3 fruit fly cellular contexts compared by ENCODE assay signal in the genomic region with DNA sequence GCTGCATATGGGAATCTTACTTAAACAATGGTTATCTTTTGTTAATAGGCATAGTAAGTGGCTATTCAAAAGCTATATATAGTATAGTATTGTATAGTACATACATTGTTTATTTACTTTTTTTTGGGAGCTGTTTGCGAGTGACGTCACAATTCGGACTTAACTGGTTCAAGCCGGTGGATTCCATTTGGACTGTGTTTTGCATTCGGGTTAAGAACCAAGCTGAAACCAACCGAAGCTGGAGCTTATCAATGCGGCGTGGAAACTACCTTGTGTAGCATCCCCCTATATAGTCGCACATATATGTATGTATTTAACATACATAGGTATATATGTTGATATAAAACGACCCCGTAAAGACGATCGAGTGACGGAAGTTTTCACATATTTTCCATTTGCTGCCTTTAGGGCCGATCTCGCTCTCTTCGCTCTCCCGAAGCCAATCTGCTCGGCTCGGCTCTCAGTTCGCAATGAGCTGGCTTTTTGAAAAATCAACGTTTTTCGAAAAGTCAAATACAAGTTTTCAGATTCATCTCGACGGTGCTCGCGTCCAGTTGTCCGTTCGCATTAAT.
TF ChIP-seq lines count a peak whose summit lies in the region.

No protein-coding gene starts in this region.

- TF ChIP-seq CTCF in whole organism, embryonic (GFP tag; optimal IDR thresholded peaks at IDR 0.05; lab: Kevin White, UChicago), result no peak

TF ChIP-seq in whole organism, adult, 20 proteins besides CTCF, POLR2A, EP300 and RAD21:
- TF ChIP-seq CG5204 (GFP tag; optimal IDR thresholded peaks at IDR 0.05; lab: Kevin White, UChicago) (no peak), kay (GFP tag; lab: Kevin White, UChicago; ENCODE audit: borderline replicate concordance) (peak; percentile 85), Clk (GFP tag; optimal IDR thresholded peaks at IDR 0.05; lab: Kevin White, UChicago) (no peak), pad (GFP tag; optimal IDR thresholded peaks at IDR 0.05; lab: Kevin White, UChicago) (no peak), tj (GFP tag; optimal IDR thresholded peaks at IDR 0.05; lab: Kevin White, UChicago) (no peak), bab1 (GFP tag; optimal IDR thresholded peaks at IDR 0.05; lab: Kevin White, UChicago) (no peak)
TF ChIP-seq in whole organism, adult: peak in this region for 1.

TF ChIP-seq in whole organism, embryonic, 481 proteins besides CTCF, POLR2A, EP300 and RAD21:
- no peak for TF ChIP-seq tio (GFP tag; optimal IDR thresholded peaks at IDR 0.05; lab: Kevin White, UChicago)
- peak; percentile 34 to 47 for TF ChIP-seq Trl (optimal IDR thresholded peaks at IDR 0.05; lab: Kevin White, UChicago)
- no peak for TF ChIP-seq Trl (GFP tag; optimal IDR thresholded peaks at IDR 0.05; lab: Kevin White, UChicago)
- peak; percentile 13 for TF ChIP-seq Med (GFP tag; lab: Kevin White, UChicago)
- no peak for TF ChIP-seq Dbx (GFP tag; IDR thresholded peaks at IDR 0.05; lab: Robert Waterston, UW)
- peak; percentile 93 for TF ChIP-seq chinmo (GFP tag; IDR thresholded peaks at IDR 0.05; lab: Robert Waterston, UW; ENCODE audit: partially characterized antibody)
- peak; percentile 72 for TF ChIP-seq CG34376 (GFP tag; optimal IDR thresholded peaks at IDR 0.05; lab: Kevin White, UChicago)
- no peak for TF ChIP-seq yki (optimal IDR thresholded peaks at IDR 0.05; lab: Kevin White, UChicago)
- no peak for TF ChIP-seq h (optimal IDR thresholded peaks at IDR 0.05; lab: Kevin White, UChicago)
- peak; percentile 51 for TF ChIP-seq gem (tag; optimal IDR thresholded peaks at IDR 0.05; lab: Kevin White, UChicago)
- no peak for TF ChIP-seq CG3847 (GFP tag; IDR thresholded peaks at IDR 0.05; lab: Robert Waterston, UW)
- no peak for TF ChIP-seq CG2875 (GFP tag; optimal IDR thresholded peaks at IDR 0.05; lab: Kevin White, UChicago)
- TF ChIP-seq CG13287 (GFP tag; IDR thresholded peaks at IDR 0.05; lab: Robert Waterston, UW; ENCODE audit: partially characterized antibody), result peak; percentile 24; the same call in 1 of the 2 replicates
- TF ChIP-seq Deaf1 (tag; optimal IDR thresholded peaks at IDR 0.05; lab: Kevin White, UChicago), result peak; percentile 56

TF ChIP-seq in whole organism, prepupa, 60 proteins besides CTCF, POLR2A, EP300 and RAD21:
- TF ChIP-seq svp (GFP tag; lab: Kevin White, UChicago), result peak; percentile 2
- no peak for TF ChIP-seq CG9139 (GFP tag; optimal IDR thresholded peaks at IDR 0.05; lab: Kevin White, UChicago)
- TF ChIP-seq CG8632 (GFP tag; optimal IDR thresholded peaks at IDR 0.05; lab: Kevin White, UChicago), result no peak
- no peak for TF ChIP-seq CG8319 (GFP tag; optimal IDR thresholded peaks at IDR 0.05; lab: Kevin White, UChicago)
- no peak for TF ChIP-seq CG11762 (GFP tag; optimal IDR thresholded peaks at IDR 0.05; lab: Kevin White, UChicago; ENCODE audit: insufficient read depth)
- TF ChIP-seq pdm3 (GFP tag; optimal IDR thresholded peaks at IDR 0.05; lab: Kevin White, UChicago), result no peak
- no peak for TF ChIP-seq cyc (GFP tag; optimal IDR thresholded peaks at IDR 0.05; lab: Kevin White, UChicago)
- no peak for TF ChIP-seq CG6276 (GFP tag; optimal IDR thresholded peaks at IDR 0.05; lab: Kevin White, UChicago)
- no peak for TF ChIP-seq CG34406 (GFP tag; optimal IDR thresholded peaks at IDR 0.05; lab: Kevin White, UChicago)
- no peak for TF ChIP-seq CG10631 (GFP tag; optimal IDR thresholded peaks at IDR 0.05; lab: Kevin White, UChicago)
- no peak for TF ChIP-seq CG16779 (tag; optimal IDR thresholded peaks at IDR 0.05; lab: Kevin White, UChicago)
- TF ChIP-seq Ets96B (tag; optimal IDR thresholded peaks at IDR 0.05; lab: Kevin White, UChicago), result no peak
- TF ChIP-seq topi (GFP tag; optimal IDR thresholded peaks at IDR 0.05; lab: Kevin White, UChicago), result no peak
- peak; percentile 33 for TF ChIP-seq Eip78C (GFP tag; lab: Kevin White, UChicago)
- no peak for TF ChIP-seq Sox102F (GFP tag; optimal IDR thresholded peaks at IDR 0.05; lab: Kevin White, UChicago)
- no peak for TF ChIP-seq CG7368 (GFP tag; optimal IDR thresholded peaks at IDR 0.05; lab: Kevin White, UChicago)
- no peak for TF ChIP-seq CG10669 (GFP tag; optimal IDR thresholded peaks at IDR 0.05; lab: Kevin White, UChicago)
